Fruit fly (Drosophila melanogaster): ENCODE measurements around the gene His3.3A.

The His3.3A gene

DNA sequence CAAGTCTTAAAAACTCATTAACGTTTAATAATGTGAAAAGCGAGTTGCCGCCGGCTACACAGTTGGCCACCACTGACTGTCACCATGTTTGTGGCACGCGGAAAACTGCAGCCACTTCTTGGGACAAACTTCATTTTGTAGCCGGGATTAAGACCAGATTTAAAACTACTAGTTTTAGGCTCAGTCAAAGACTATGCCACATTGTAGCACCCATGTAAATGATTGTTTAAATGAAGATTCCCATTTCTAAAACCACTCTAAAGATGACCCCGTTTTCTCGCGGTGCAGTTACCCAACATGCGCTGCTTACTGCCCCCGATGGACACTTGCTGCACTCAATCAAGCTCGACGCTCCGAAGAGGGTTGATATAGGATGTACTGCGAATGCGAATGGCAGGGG lies 35.5 kb downstream of the His3.3A start (continued):
- TF ChIP-seq Smox (GFP tag; optimal IDR thresholded peaks at IDR 0.05) (no peak), CG8632 (GFP tag; optimal IDR thresholded peaks at IDR 0.05) (peak; percentile 35), CG6163 (GFP tag; IDR thresholded peaks at IDR 0.05) (0 out of 3 replicates have a peak, but pooled peaks have one; percentile 32), fd59A (GFP tag; optimal IDR thresholded peaks at IDR 0.05) (peak; percentile 4), CG32006 (GFP tag; optimal IDR thresholded peaks at IDR 0.05) (peak; percentile 77), eg (GFP tag; IDR thresholded peaks at IDR 0.05) (peak; percentile 70; the same call in 2 of the 3 replicates), CG6792 (GFP tag; optimal IDR thresholded peaks at IDR 0.05) (peak; percentile 23)

- TF ChIP-seq Sox102F (GFP tag; optimal IDR thresholded peaks at IDR 0.05) (no peak), CG34406 (GFP tag; optimal IDR thresholded peaks at IDR 0.05) (no peak), Ets96B (tag; optimal IDR thresholded peaks at IDR 0.05) (peak; percentile 12), achi (GFP tag; optimal IDR thresholded peaks at IDR 0.05) (no peak), fd59A (GFP tag; optimal IDR thresholded peaks at IDR 0.05) (peak; percentile 14), Hr4 (GFP tag; optimal IDR thresholded peaks at IDR 0.05) (peak; percentile 20), lz (GFP tag; optimal IDR thresholded peaks at IDR 0.05) (peak; percentile 32), CG31627 (GFP tag; optimal IDR thresholded peaks at IDR 0.05) (peak; percentile 26), Eip78C (GFP tag) (peak; percentile 68), CG1621 (tag; optimal IDR thresholded peaks at IDR 0.05) (peak; percentile 6), CG11294 (GFP tag; IDR thresholded peaks at IDR 0.05) (no peak), Met (GFP tag; optimal IDR thresholded peaks at IDR 0.05) (peak; percentile 39), Eip93F (GFP tag; optimal IDR thresholded peaks at IDR 0.05) (no peak), Sox14 (GFP tag; optimal IDR thresholded peaks at IDR 0.05) (peak; percentile 20), CG10669 (GFP tag; optimal IDR thresholded peaks at IDR 0.05) (peak; percentile 30), esn (GFP tag; optimal IDR thresholded peaks at IDR 0.05) (peak; percentile 38), Hr39 (GFP tag; optimal IDR thresholded peaks at IDR 0.05) (peak; percentile 39), CG8632 (GFP tag; optimal IDR thresholded peaks at IDR 0.05) (no peak), spab (GFP tag; optimal IDR thresholded peaks at IDR 0.05) (no peak), CG15336 (GFP tag; IDR thresholded peaks at IDR 0.05) (no peak), Lpt (GFP tag; optimal IDR thresholded peaks at IDR 0.05) (no peak), CG9139 (GFP tag; optimal IDR thresholded peaks at IDR 0.05) (no peak), vri (GFP tag; optimal IDR thresholded peaks at IDR 0.05) (no peak), CG11762 (GFP tag; optimal IDR thresholded peaks at IDR 0.05; ENCODE audit: insufficient read depth) (no peak), CG6854 (GFP tag; optimal IDR thresholded peaks at IDR 0.05) (no peak), net (GFP tag; optimal IDR thresholded peaks at IDR 0.05) (no peak), fkh (GFP tag; optimal IDR thresholded peaks at IDR 0.05) (no peak), CG8119 (GFP tag; IDR thresholded peaks at IDR 0.05) (no peak), CG6163 (GFP tag; IDR thresholded peaks at IDR 0.05) (peak; percentile 38; the same call in 1 of the 3 replicates), CG6276 (GFP tag; optimal IDR thresholded peaks at IDR 0.05) (no peak), Hr38 (GFP tag; optimal IDR thresholded peaks at IDR 0.05) (no peak), CG3919 (GFP tag; optimal IDR thresholded peaks at IDR 0.05) (no peak), CG6792 (GFP tag; optimal IDR thresholded peaks at IDR 0.05) (no peak), eg (GFP tag; IDR thresholded peaks at IDR 0.05) (no peak), Sox15 (GFP tag; optimal IDR thresholded peaks at IDR 0.05) (no peak), salr (GFP tag; optimal IDR thresholded peaks at IDR 0.05) (no peak), CG32006 (GFP tag; optimal IDR thresholded peaks at IDR 0.05) (peak; percentile 20), pdm3 (GFP tag; optimal IDR thresholded peaks at IDR 0.05) (peak; percentile 48), CG16779 (tag; optimal IDR thresholded peaks at IDR 0.05) (no peak), CG8319 (GFP tag; optimal IDR thresholded peaks at IDR 0.05) (no peak), topi (GFP tag; optimal IDR thresholded peaks at IDR 0.05) (no peak), CG7368 (GFP tag; optimal IDR thresholded peaks at IDR 0.05) (no peak), Gug (GFP tag; IDR thresholded peaks at IDR 0.05) (no peak), CG4318 (GFP tag; optimal IDR thresholded peaks at IDR 0.05) (no peak), OdsH (GFP tag; optimal IDR thresholded peaks at IDR 0.05) (peak; percentile 43), CG11902 (GFP tag; optimal IDR thresholded peaks at IDR 0.05) (peak; percentile 26), Ets21C (GFP tag; optimal IDR thresholded peaks at IDR 0.05) (no peak), Eip75B (GFP tag; optimal IDR thresholded peaks at IDR 0.05) (no peak), fd85E (GFP tag; optimal IDR thresholded peaks at IDR 0.05) (no peak)
Observed at dm6 chr2L:5092145-5092544, 37.3 kb downstream of the His3.3A start.
